Fruit fly (Drosophila melanogaster): Measurements from ENCODE around the gene psh.

DNA sequence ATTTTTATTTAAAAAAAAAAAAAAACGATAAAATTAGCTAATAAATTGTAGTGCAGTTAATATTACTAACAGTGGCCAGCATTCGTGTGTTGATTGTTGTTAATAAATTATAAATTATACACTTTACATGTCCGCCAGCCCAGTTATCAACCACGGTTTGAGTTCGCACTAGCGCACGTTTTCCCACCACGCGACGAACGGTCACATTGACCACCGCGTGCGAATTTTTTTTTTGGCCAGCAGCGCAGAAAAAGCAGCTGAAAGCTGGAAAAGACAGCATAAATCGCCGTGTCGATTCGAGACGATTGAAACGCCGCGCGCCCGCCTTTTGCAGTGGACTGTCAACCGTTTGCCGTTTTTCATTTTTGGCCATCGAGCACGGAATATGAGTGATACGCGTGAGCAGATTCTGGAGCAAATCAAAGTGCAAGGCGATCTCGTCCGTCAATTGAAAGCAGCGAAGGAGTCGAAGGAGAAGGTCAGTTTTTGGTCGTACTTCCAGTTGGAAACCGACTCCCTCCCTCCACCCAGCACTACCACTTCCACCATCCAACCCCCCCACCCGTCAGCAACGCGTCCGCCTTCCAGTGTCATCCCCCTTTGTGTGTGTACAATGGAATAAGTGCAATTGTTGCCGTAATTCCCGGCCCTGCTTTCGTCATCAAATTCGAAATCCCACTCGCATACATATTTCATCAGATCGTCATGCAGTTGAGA is 28.6 kb upstream of the psh start, which contains the start of the genes Bx and HisRS:
- TF ChIP-seq Dll (optimal IDR thresholded peaks at IDR 0.05) = no peak
- TF ChIP-seq psq (optimal IDR thresholded peaks at IDR 0.05) = no peak
- TF ChIP-seq CG8478 (optimal IDR thresholded peaks at IDR 0.05) = no peak
- TF ChIP-seq EcR (GFP tag; optimal IDR thresholded peaks at IDR 0.05) = no peak
- no peak for TF ChIP-seq usp (GFP tag; optimal IDR thresholded peaks at IDR 0.05)
- no peak for TF ChIP-seq pan (optimal IDR thresholded peaks at IDR 0.05)

All from whole organism.